Worm (Caenorhabditis elegans) whole organism, L4 larva: ENCODE measurements around the gene dmd-9.

ENCODE experiments used
- F37D6.2 ChIP-seq: sonication (generic microtip); optimal IDR thresholded peaks from 2 replicates; lab custom pipeline; 2016; ENCODE audit warnings: mild to moderate bottlenecking, missing genetic modification characterization, missing compliant biosample characterization
- daf-8 ChIP-seq: fragments of 200-800 bp; sonication (Bioruptor generic); IDR thresholded peaks from 2 replicates; pipeline ENCODE4 v1.3.6; 2022; ENCODE audit warnings: missing genetic modification characterization, missing compliant biosample characterization
- fkh-10 ChIP-seq: fragments of 150-350 bp; optimal IDR thresholded peaks from 2 replicates; lab custom pipeline; 2014; ENCODE audit warnings: missing biosample characterization, missing genetic modification reagents, missing genetic modification characterization
- gei-8 ChIP-seq: fragments of 200-800 bp; sonication (Bioruptor generic); optimal IDR thresholded peaks from 2 replicates; lab custom pipeline; 2018; ENCODE audit warnings: mild to moderate bottlenecking, missing genetic modification characterization, missing compliant biosample characterization
- lin-39 ChIP-seq: fragments of 150-350 bp; optimal IDR thresholded peaks from 2 replicates; lab custom pipeline; 2014; ENCODE audit warnings: missing biosample characterization, missing genetic modification reagents, missing genetic modification characterization
- mep-1 ChIP-seq: fragments of 150-350 bp; sonication (generic microtip); optimal IDR thresholded peaks from 3 replicates; lab custom pipeline; 2014; ENCODE audit warnings: missing biosample characterization, missing genetic modification characterization
- mes-2 ChIP-seq: sonication (generic microtip); optimal IDR thresholded peaks from 2 replicates; lab custom pipeline; 2016; ENCODE audit warnings: missing genotype, mild to moderate bottlenecking, missing genetic modification characterization, missing compliant biosample characterization; ENCODE audit not compliant: poor library complexity, severe bottlenecking
- nhr-41 ChIP-seq: fragments of 200-800 bp; sonication (Bioruptor generic); IDR thresholded peaks from 2 replicates; pipeline ENCODE4 v1.3.6; 2022; ENCODE audit warnings: missing genetic modification reagents, missing genetic modification characterization, missing compliant biosample characterization
- nhr-76 ChIP-seq: fragments of 150-350 bp; optimal IDR thresholded peaks from 2 replicates; lab custom pipeline; 2014; ENCODE audit warnings: missing biosample characterization, missing genetic modification characterization
- pha-4 ChIP-seq, 2 experiments: fragments of 150-350 bp in 1 of 2; fragments of 200-800 bp in 1 of 2; sonication (Bioruptor generic) in 1 of 2; IDR thresholded peaks in 1 of 2; optimal IDR thresholded peaks in 1 of 2; 2 replicates each; pipeline versions ENCODE4 v1.3.6 to Lab custom; 2014 to 2022; ENCODE audit warnings: missing genetic modification characterization in 2 of 2, missing genetic modification reagents in 2 of 2, missing biosample characterization in 1 of 2, missing compliant biosample characterization in 1 of 2
- unc-130 ChIP-seq: sonication (generic microtip); optimal IDR thresholded peaks from 2 replicates; lab custom pipeline; 2016; ENCODE audit warnings: missing genetic modification reagents, missing genetic modification characterization, missing compliant biosample characterization
- unc-39 ChIP-seq: sonication (generic microtip); optimal IDR thresholded peaks from 2 replicates; lab custom pipeline; 2017; ENCODE audit warnings: missing biosample characterization, missing genetic modification characterization
- ztf-11 ChIP-seq: fragments of 150-350 bp; optimal IDR thresholded peaks from 2 replicates; lab custom pipeline; 2014; ENCODE audit warnings: missing biosample characterization, missing genetic modification characterization

DNA sequence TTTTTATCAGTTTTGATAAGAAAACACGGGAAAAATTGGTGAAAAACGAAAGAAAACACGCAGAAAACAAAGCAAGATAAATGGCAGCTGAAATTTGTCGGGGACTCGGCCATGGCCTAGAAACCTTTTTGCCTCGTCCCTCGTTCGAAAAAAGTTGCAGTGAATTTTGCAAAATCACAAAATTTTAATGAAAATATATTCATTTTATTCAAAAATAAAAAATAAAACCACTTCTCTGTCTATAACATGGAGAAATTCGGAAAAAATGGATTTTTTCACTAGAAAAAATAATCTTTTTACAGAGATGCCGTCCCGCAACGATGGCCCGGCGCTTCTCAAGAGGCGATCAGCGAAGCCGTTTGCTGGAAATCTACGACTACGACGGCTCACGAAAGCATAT, 32.2 kb downstream of the dmd-9 start, which contains the start of gene Y67D8A.2:
- TF ChIP-seq mes-2: no peak
- no peak for TF ChIP-seq fkh-10
- no peak for TF ChIP-seq lin-39 (tag; lab: Kevin White, UChicago)
- TF ChIP-seq nhr-41 (GFP tag; lab: Robert Waterston, UW): no peak
- no peak for TF ChIP-seq pha-4 (GFP tag; IDR thresholded peaks at IDR 0.05; lab: Robert Waterston, UW)
- TF ChIP-seq pha-4 (tag; optimal IDR thresholded peaks at IDR 0.05; lab: Kevin White, UChicago): no peak
- TF ChIP-seq unc-130 (GFP tag; lab: Kevin White, UChicago): no peak
- TF ChIP-seq gei-8 (GFP tag; lab: Kevin White, UChicago): no peak
- no peak for TF ChIP-seq mep-1 (tag; lab: Kevin White, UChicago)
- TF ChIP-seq unc-39 (tag; lab: Kevin White, UChicago): no peak
- no peak for TF ChIP-seq nhr-76 (tag; lab: Kevin White, UChicago)
- TF ChIP-seq ztf-11 (tag; lab: Kevin White, UChicago): no peak
- TF ChIP-seq F37D6.2 (tag; lab: Kevin White, UChicago): no peak
- no peak for TF ChIP-seq daf-8 (GFP tag; lab: Robert Waterston, UW)
